Worm (Caenorhabditis elegans): ENCODE data around the gene col-128.

ce11 chrIV:11526189-11526588, 25.6 kb downstream of the col-128 start:
- no peak for TF ChIP-seq ceh-82 (tag; optimal IDR thresholded peaks at IDR 0.05)
- no peak for TF ChIP-seq lir-3 (tag; optimal IDR thresholded peaks at IDR 0.05; ENCODE audit: poor library complexity)
- TF ChIP-seq ztf-11 (tag; optimal IDR thresholded peaks at IDR 0.05) = no peak
- no peak for TF ChIP-seq ztf-4 (tag; optimal IDR thresholded peaks at IDR 0.05)
- TF ChIP-seq lin-35 (GFP tag; optimal IDR thresholded peaks at IDR 0.05) = no peak
- TF ChIP-seq nhr-20 (tag; optimal IDR thresholded peaks at IDR 0.05) = no peak

Data from whole organism, L1 larva.